Worm (Caenorhabditis elegans) whole organism, L4 larva: ENCODE results near the gene C17H12.11.

Experiments
- R02D3.7 ChIP-seq: fragments of 150-350 bp; sonication (generic microtip); optimal IDR thresholded peaks from 3 replicates; lab custom pipeline; 2014; ENCODE audit warnings: missing biosample characterization, missing genetic modification characterization
- ceh-82 ChIP-seq: sonication (generic microtip); optimal IDR thresholded peaks from 2 replicates; lab custom pipeline; 2017; ENCODE audit warnings: missing biosample characterization, missing genetic modification characterization
- dpl-1 ChIP-seq: fragments of 150-350 bp; optimal IDR thresholded peaks from 2 replicates; lab custom pipeline; 2014; ENCODE audit warnings: missing biosample characterization, missing genetic modification reagents, missing genetic modification characterization
- nhr-48 ChIP-seq: sonication (generic microtip); optimal IDR thresholded peaks from 2 replicates; lab custom pipeline; 2016; ENCODE audit warnings: mild to moderate bottlenecking, missing genetic modification characterization, missing compliant biosample characterization
- nhr-76 ChIP-seq: fragments of 150-350 bp; optimal IDR thresholded peaks from 2 replicates; lab custom pipeline; 2014; ENCODE audit warnings: missing biosample characterization, missing genetic modification characterization
- pha-4 ChIP-seq, 2 experiments: fragments of 150-350 bp in 1 of 2; fragments of 200-800 bp in 1 of 2; sonication (Bioruptor generic) in 1 of 2; IDR thresholded peaks in 1 of 2; optimal IDR thresholded peaks in 1 of 2; 2 replicates each; pipeline versions ENCODE4 v1.3.6 to Lab custom; 2014 to 2022; ENCODE audit warnings: missing genetic modification characterization in 2 of 2, missing genetic modification reagents in 2 of 2, missing biosample characterization in 1 of 2, missing compliant biosample characterization in 1 of 2
- set-16 ChIP-seq: fragments of 200-800 bp; sonication (Bioruptor generic); IDR thresholded peaks from 2 replicates; pipeline ENCODE4 v1.3.6; 2022; ENCODE audit warnings: missing genetic modification reagents, missing genetic modification characterization, missing compliant biosample characterization
- unc-130 ChIP-seq: sonication (generic microtip); optimal IDR thresholded peaks from 2 replicates; lab custom pipeline; 2016; ENCODE audit warnings: missing genetic modification reagents, missing genetic modification characterization, missing compliant biosample characterization
- zip-2 ChIP-seq: fragments of 150-350 bp; optimal IDR thresholded peaks from 2 replicates; lab custom pipeline; 2014; ENCODE audit warnings: missing biosample characterization, missing genetic modification characterization

DNA sequence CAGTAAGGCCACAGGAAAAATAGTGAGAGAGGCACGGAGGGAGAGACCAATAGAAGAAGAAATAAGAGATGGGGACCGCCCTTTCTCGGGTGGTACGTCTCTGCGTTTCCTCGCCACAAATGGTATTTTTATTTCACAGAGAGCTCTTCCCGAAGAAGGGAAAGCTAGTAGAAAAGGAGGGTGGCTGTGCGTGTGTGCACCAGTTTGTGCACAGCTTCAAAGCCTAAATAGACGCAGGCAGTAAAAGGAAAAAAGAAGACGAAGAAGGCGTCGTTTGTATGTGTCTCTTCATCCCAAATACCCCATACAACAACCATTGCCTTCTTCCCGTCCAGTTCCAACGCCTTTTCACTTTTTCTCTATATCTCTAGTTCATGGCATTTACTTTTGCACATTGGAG lies 7.6 kb downstream of the C17H12.11 start:
- no peak for TF ChIP-seq zip-2
- no peak for TF ChIP-seq set-16 (GFP tag; lab: Robert Waterston, UW)
- TF ChIP-seq dpl-1 = no peak
- TF ChIP-seq unc-130 (GFP tag; lab: Kevin White, UChicago) = no peak
- TF ChIP-seq nhr-48 (tag; lab: Kevin White, UChicago) = no peak
- TF ChIP-seq R02D3.7 (tag; lab: Kevin White, UChicago) = no peak
- TF ChIP-seq nhr-76 = no peak
- no peak for TF ChIP-seq pha-4 (GFP tag; IDR thresholded peaks at IDR 0.05; lab: Robert Waterston, UW)
- no peak for TF ChIP-seq pha-4 (tag; optimal IDR thresholded peaks at IDR 0.05; lab: Kevin White, UChicago)
- TF ChIP-seq ceh-82 (tag; lab: Kevin White, UChicago) = no peak
